Fruit fly (Drosophila melanogaster) whole organism, embryonic: ENCODE measurements around the gene HP1c.

Experiments used
- Bgb ChIP-seq: fragments of 200-800 bp; sonication (Bioruptor generic); IDR thresholded peaks from 2 replicates; pipeline ENCODE4 v1.3.6; 2022; ENCODE audit warnings: missing biosample characterization, missing genetic modification characterization; ENCODE audit not compliant: partially characterized antibody
- CG11696 ChIP-seq: fragments of 200-800 bp; sonication (Bioruptor generic); IDR thresholded peaks from 2 replicates; pipeline ENCODE4 v1.3.6; 2022; ENCODE audit warnings: missing biosample characterization, missing genetic modification characterization
- CG12219 ChIP-seq: fragments of 200-800 bp; sonication (Bioruptor generic); optimal IDR thresholded peaks from 3 replicates; lab custom pipeline; 2018; ENCODE audit warnings: missing biosample characterization, mild to moderate bottlenecking, missing genetic modification characterization
- CG15479 ChIP-seq: fragments of 200-800 bp; sonication (Bioruptor generic); optimal IDR thresholded peaks from 3 replicates; lab custom pipeline; 2019; ENCODE audit warnings: missing biosample characterization, mild to moderate bottlenecking, missing genetic modification characterization, moderate library complexity
- CG17829 ChIP-seq: fragments of 200-800 bp; optimal IDR thresholded peaks from 2 replicates; lab custom pipeline; 2019; ENCODE audit warnings: missing biosample characterization, mild to moderate bottlenecking, missing genetic modification characterization, moderate library complexity
- CG18476 ChIP-seq: fragments of 200-800 bp; sonication (Bioruptor generic); optimal IDR thresholded peaks from 2 replicates; lab custom pipeline; 2016; ENCODE audit warnings: missing biosample characterization, mild to moderate bottlenecking, missing genetic modification characterization
- CG31441 ChIP-seq: fragments of 200-800 bp; sonication (Bioruptor generic); IDR thresholded peaks from 2 replicates; pipeline ENCODE4 v1.3.6; 2022; ENCODE audit warnings: missing biosample characterization, missing genetic modification characterization
- CG32767 ChIP-seq: fragments of 200-800 bp; sonication (Bioruptor generic); IDR thresholded peaks from 2 replicates; pipeline ENCODE4 v1.3.6; 2022; ENCODE audit warnings: missing biosample characterization, missing genetic modification characterization
- CG33557 ChIP-seq: fragments of 200-800 bp; sonication (Bioruptor generic); optimal IDR thresholded peaks from 2 replicates; lab custom pipeline; 2019; ENCODE audit warnings: missing biosample characterization, mild to moderate bottlenecking, missing genetic modification characterization, moderate library complexity
- CG34376 ChIP-seq: fragments of 200-800 bp; sonication (Bioruptor generic); optimal IDR thresholded peaks from 2 replicates; lab custom pipeline; 2018; ENCODE audit warnings: missing biosample characterization, mild to moderate bottlenecking, missing genetic modification characterization
- CG3838 ChIP-seq: fragments of 200-800 bp; sonication (Bioruptor generic); optimal IDR thresholded peaks from 3 replicates; lab custom pipeline; 2016; ENCODE audit warnings: missing biosample characterization, missing genetic modification characterization
- CG4854 ChIP-seq: fragments of 200-800 bp; sonication (Bioruptor generic); optimal IDR thresholded peaks from 2 replicates; lab custom pipeline; 2016; ENCODE audit warnings: missing biosample characterization, missing genetic modification characterization, inconsistent platforms
- CG7745 ChIP-seq: fragments of 200-800 bp; sonication (Bioruptor generic); optimal IDR thresholded peaks from 2 replicates; lab custom pipeline; 2018; ENCODE audit warnings: missing biosample characterization, mild to moderate bottlenecking, missing genetic modification characterization, moderate library complexity
- CG7786 ChIP-seq: fragments of 200-800 bp; sonication (Bioruptor generic); optimal IDR thresholded peaks from 2 replicates; lab custom pipeline; 2016; ENCODE audit warnings: missing biosample characterization, missing genetic modification characterization
- Gsc ChIP-seq: fragments of 200-800 bp; sonication (Bioruptor generic); IDR thresholded peaks from 2 replicates; pipeline ENCODE4 v1.3.6; 2022; ENCODE audit warnings: missing biosample characterization, missing genetic modification characterization
- Gug ChIP-seq: fragments of 200-800 bp; sonication (Bioruptor generic); IDR thresholded peaks from 4 replicates; pipeline ENCODE4 v1.3.6; 2022; ENCODE audit warnings: missing biosample characterization, missing genetic modification characterization
- MBD-R2 ChIP-seq: fragments of 200-800 bp; sonication (Bioruptor generic); IDR thresholded peaks from 2 replicates; pipeline ENCODE4 v1.3.6; 2022; ENCODE audit warnings: missing biosample characterization, missing genetic modification characterization
- MTF-1 ChIP-seq: fragments of 200-800 bp; sonication (Bioruptor generic); optimal IDR thresholded peaks from 2 replicates; lab custom pipeline; 2018; ENCODE audit warnings: missing biosample characterization, mild to moderate bottlenecking, missing genetic modification characterization, borderline replicate concordance
- Med ChIP-seq: fragments of 200-800 bp; sonication (Bioruptor generic); peaks from one replicate; lab custom pipeline; 2016; ENCODE audit warnings: missing biosample characterization, missing genetic modification characterization, mild to moderate bottlenecking, inconsistent platforms, moderate library complexity
- Mrtf ChIP-seq: fragments of 200-800 bp; sonication (Bioruptor generic); IDR thresholded peaks from 3 replicates; pipeline ENCODE4 v1.3.6; 2022; ENCODE audit warnings: missing biosample characterization, missing genetic modification characterization
- Myb ChIP-seq: fragments of 200-800 bp; sonication (Bioruptor generic); optimal IDR thresholded peaks from 2 replicates; lab custom pipeline; 2016; ENCODE audit warnings: missing biosample characterization, missing genetic modification characterization
- NC2β ChIP-seq: fragments of 200-800 bp; sonication (Bioruptor generic); optimal IDR thresholded peaks from 2 replicates; lab custom pipeline; 2016; ENCODE audit warnings: missing biosample characterization, missing genetic modification characterization
- Nf-YA ChIP-seq: fragments of 200-800 bp; sonication (Bioruptor generic); IDR thresholded peaks from 2 replicates; pipeline ENCODE4 v1.3.6; 2022; ENCODE audit warnings: missing biosample characterization, missing genetic modification characterization
- Ptx1 ChIP-seq: fragments of 200-800 bp; sonication (Bioruptor generic); IDR thresholded peaks from 2 replicates; pipeline ENCODE4 v1.3.6; 2022; ENCODE audit warnings: missing biosample characterization, missing genetic modification characterization
- Sox100B ChIP-seq: fragments of 200-800 bp; sonication (Bioruptor generic); optimal IDR thresholded peaks from 3 replicates; lab custom pipeline; 2018; ENCODE audit warnings: missing biosample characterization, mild to moderate bottlenecking, missing genetic modification characterization
- Sry-β ChIP-seq: fragments of 200-800 bp; sonication (Bioruptor generic); optimal IDR thresholded peaks from 2 replicates; lab custom pipeline; 2018; ENCODE audit warnings: missing biosample characterization, mild to moderate bottlenecking, missing genetic modification characterization, moderate library complexity
- Taf1 ChIP-seq: fragments of 200-800 bp; sonication (Bioruptor generic); IDR thresholded peaks from 2 replicates; pipeline ENCODE4 v1.3.6; 2022; ENCODE audit warnings: missing biosample characterization, missing genetic modification characterization
- Usf ChIP-seq: fragments of 200-800 bp; sonication (Bioruptor generic); optimal IDR thresholded peaks from 2 replicates; lab custom pipeline; 2017; ENCODE audit warnings: missing genotype, missing biosample characterization, missing genetic modification characterization
- abd-A ChIP-seq: fragments of 200-800 bp; sonication (Bioruptor generic); optimal IDR thresholded peaks from 3 replicates; lab custom pipeline; 2019; ENCODE audit warnings: missing biosample characterization, mild to moderate bottlenecking, missing genetic modification characterization, moderate library complexity
- aop ChIP-seq: fragments of 200-800 bp; sonication (Bioruptor generic); IDR thresholded peaks from 2 replicates; pipeline ENCODE4 v1.3.6; 2022; ENCODE audit warnings: missing biosample characterization, missing genetic modification characterization
- ash1 ChIP-seq: fragments of 200-800 bp; sonication (Bioruptor generic); optimal IDR thresholded peaks from 2 replicates; lab custom pipeline; 2018; ENCODE audit warnings: missing biosample characterization, mild to moderate bottlenecking, missing genetic modification characterization
- bigmax ChIP-seq: fragments of 200-800 bp; sonication (Bioruptor generic); optimal IDR thresholded peaks from 2 replicates; lab custom pipeline; 2018; ENCODE audit warnings: missing biosample characterization, mild to moderate bottlenecking, missing genetic modification characterization
- dpn ChIP-seq, 2 experiments: fragments of 200-800 bp; sonication (Bioruptor generic); optimal IDR thresholded peaks; 3 replicates each; lab custom pipeline; 2016; ENCODE audit warnings: missing biosample characterization in 2 of 2, missing genetic modification characterization in 2 of 2
- ewg ChIP-seq: fragments of 200-800 bp; sonication (Bioruptor generic); optimal IDR thresholded peaks from 3 replicates; lab custom pipeline; 2017; ENCODE audit warnings: mild to moderate bottlenecking, missing biosample characterization, missing genetic modification reagents, missing genetic modification characterization
- gcm ChIP-seq: fragments of 200-800 bp; sonication (Bioruptor generic); optimal IDR thresholded peaks from 2 replicates; lab custom pipeline; 2019; ENCODE audit warnings: missing biosample characterization, mild to moderate bottlenecking, missing genetic modification characterization, moderate library complexity
- knrl ChIP-seq: fragments of 200-800 bp; sonication (Bioruptor generic); IDR thresholded peaks from 3 replicates; pipeline ENCODE4 v1.3.6; 2022; ENCODE audit warnings: missing biosample characterization, missing genetic modification characterization; ENCODE audit not compliant: partially characterized antibody
- mirr ChIP-seq: fragments of 200-800 bp; sonication (Bioruptor generic); optimal IDR thresholded peaks from 3 replicates; lab custom pipeline; 2018; ENCODE audit warnings: missing biosample characterization, mild to moderate bottlenecking, missing genetic modification characterization
- nerfin-1 ChIP-seq: fragments of 200-800 bp; sonication (Bioruptor generic); optimal IDR thresholded peaks from 3 replicates; lab custom pipeline; 2019; ENCODE audit warnings: missing biosample characterization, mild to moderate bottlenecking, missing genetic modification characterization, moderate library complexity
- nmo ChIP-seq: fragments of 200-800 bp; sonication (Bioruptor generic); optimal IDR thresholded peaks from 2 replicates; lab custom pipeline; 2018; ENCODE audit warnings: missing biosample characterization, mild to moderate bottlenecking, missing genetic modification characterization, moderate library complexity
- nom ChIP-seq: fragments of 200-800 bp; sonication (Bioruptor generic); optimal IDR thresholded peaks from 2 replicates; lab custom pipeline; 2017; ENCODE audit warnings: missing biosample characterization, missing genetic modification characterization, mild to moderate bottlenecking, moderate library complexity, missing genetic modification reagents
- otp ChIP-seq: fragments of 200-800 bp; sonication (Bioruptor generic); IDR thresholded peaks from 3 replicates; pipeline ENCODE4, ENCODE4 v1.3.6; 2022; ENCODE audit warnings: missing biosample characterization, missing genetic modification characterization
- prd ChIP-seq, 3 experiments: fragments of >200 bp in 2 of 3; fragments of 200-800 bp in 1 of 3; sonication (Bioruptor generic) in 1 of 3; optimal IDR thresholded peaks in 2 of 3; IDR thresholded peaks in 1 of 3; 2 replicates in 2 of 3; 3 replicates in 1 of 3; pipeline versions ENCODE4 v1.3.6 to Lab custom; 2017 to 2022; ENCODE audit warnings: missing biosample characterization in 1 of 3, missing genetic modification characterization in 1 of 3
- rib ChIP-seq: fragments of 200-800 bp; sonication (Bioruptor generic); IDR thresholded peaks from 2 replicates; pipeline ENCODE4 v1.3.6; 2022; ENCODE audit warnings: missing biosample characterization, missing genetic modification characterization
- sc ChIP-seq, 3 experiments: fragments of >200 bp in 2 of 3; fragments of 200-800 bp in 1 of 3; sonication (Bioruptor generic) in 1 of 3; optimal IDR thresholded peaks; 2 replicates in 2 of 3; 3 replicates in 1 of 3; lab custom pipeline; 2017; ENCODE audit warnings: mild to moderate bottlenecking in 1 of 3, missing biosample characterization in 1 of 3, missing genetic modification characterization in 1 of 3, missing genetic modification reagents in 1 of 3
- sens-2 ChIP-seq: fragments of 200-800 bp; sonication (Bioruptor generic); IDR thresholded peaks from 2 replicates; pipeline ENCODE4 v1.3.6; 2022; ENCODE audit warnings: missing biosample characterization, missing genetic modification characterization
- seq ChIP-seq: fragments of 200-800 bp; sonication (Bioruptor generic); IDR thresholded peaks from 2 replicates; pipeline ENCODE4 v1.3.6; 2022; ENCODE audit warnings: missing biosample characterization, missing genetic modification characterization
- shn ChIP-seq: fragments of 200-800 bp; sonication (Bioruptor generic); optimal IDR thresholded peaks from 3 replicates; lab custom pipeline; 2016; ENCODE audit warnings: missing biosample characterization, missing genetic modification characterization
- sna ChIP-seq: fragments of 200-800 bp; sonication (Bioruptor generic); IDR thresholded peaks from 2 replicates; pipeline ENCODE4 v1.3.6; 2022; ENCODE audit warnings: missing biosample characterization, missing genetic modification characterization; ENCODE audit not compliant: partially characterized antibody

HP1c gene

DNA sequence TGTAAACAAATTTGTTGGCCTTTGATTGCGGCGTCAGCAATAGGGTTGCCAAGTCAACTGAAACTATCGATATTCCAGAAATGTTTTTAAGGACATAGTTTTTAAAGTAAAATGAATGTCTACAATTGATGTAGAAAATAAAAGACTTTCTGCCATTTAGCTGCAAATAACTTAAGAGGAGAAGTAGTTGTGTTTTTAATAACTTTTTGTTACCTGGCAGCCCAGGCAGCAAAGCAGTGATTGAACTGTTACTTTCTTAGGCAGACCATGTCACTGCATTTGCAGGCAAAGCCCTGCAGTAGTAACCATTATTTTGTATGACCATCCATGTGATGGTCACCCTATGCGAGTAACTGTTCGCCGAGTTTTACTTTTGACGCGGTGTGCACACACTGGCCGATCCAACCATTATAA, 5.1 kb downstream of the HP1c start, which contains the start of the genes rumi, CG7029 and Usp12-46 (continued):
- TF ChIP-seq seq (GFP tag; lab: Robert Waterston, UW), result 0 out of 2 replicates have a peak, but pooled peaks have one; percentile 55
- peak; percentile 78 for TF ChIP-seq nerfin-1 (tag; lab: Kevin White, UChicago)
- TF ChIP-seq rib (GFP tag; lab: Robert Waterston, UW), result 0 out of 2 replicates have a peak, but pooled peaks have one; percentile 20
- TF ChIP-seq knrl (GFP tag; lab: Robert Waterston, UW), result peak; percentile 78
- TF ChIP-seq CG12219 (GFP tag; lab: Kevin White, UChicago), result peak; percentile 79
- TF ChIP-seq CG3838, result peak; percentile 67
- no peak for TF ChIP-seq prd (optimal IDR thresholded peaks at IDR 0.05; lab: Kevin White, UChicago)
- peak; percentile 90 for TF ChIP-seq prd (GFP tag; IDR thresholded peaks at IDR 0.05; lab: Robert Waterston, UW)
- TF ChIP-seq Med, result peak; percentile 98
- no peak for TF ChIP-seq CG15479
- peak; percentile 93 for TF ChIP-seq nmo
- TF ChIP-seq shn (GFP tag; lab: Kevin White, UChicago), result peak; percentile 89
- peak; percentile 86 for TF ChIP-seq CG17829
- TF ChIP-seq gcm, result peak; percentile 74
- peak; percentile 53; the same call in 1 of the 2 replicates for TF ChIP-seq CG11696 (GFP tag; lab: Robert Waterston, UW)
- peak; percentile 55 for TF ChIP-seq Gsc (GFP tag; lab: Robert Waterston, UW)
- no peak for TF ChIP-seq bigmax (GFP tag; lab: Kevin White, UChicago)
- TF ChIP-seq Nf-YA (GFP tag; lab: Robert Waterston, UW), result peak; percentile 74
- TF ChIP-seq sna (GFP tag; lab: Robert Waterston, UW), result peak; percentile 83
- TF ChIP-seq CG4854 (GFP tag; lab: Kevin White, UChicago), result peak; percentile 84
- TF ChIP-seq abd-A (tag; lab: Kevin White, UChicago), result no peak
- TF ChIP-seq Gug (GFP tag; lab: Robert Waterston, UW), result peak; percentile 77; the same call in 3 of the 4 replicates
- TF ChIP-seq otp, result peak; percentile 72; the same call in 2 of the 3 replicates
- TF ChIP-seq aop (GFP tag; lab: Robert Waterston, UW), result peak; percentile 43; the same call in 1 of the 2 replicates
- peak; percentile 85 for TF ChIP-seq CG32767 (GFP tag; lab: Robert Waterston, UW)
- no peak for TF ChIP-seq sc (optimal IDR thresholded peaks at IDR 0.05; lab: Kevin White, UChicago)
- TF ChIP-seq sc (GFP tag; optimal IDR thresholded peaks at IDR 0.05; lab: Kevin White, UChicago), result peak; percentile 69
- TF ChIP-seq dpn (GFP tag; optimal IDR thresholded peaks at IDR 0.05; lab: Kevin White, UChicago), result peak; percentile 85 to 92
- TF ChIP-seq mirr (GFP tag; lab: Kevin White, UChicago), result peak; percentile 69
- TF ChIP-seq CG18476 (GFP tag; lab: Kevin White, UChicago), result peak; percentile 81
- peak; percentile 83 for TF ChIP-seq Ptx1 (GFP tag; lab: Robert Waterston, UW)
- peak; percentile 67 for TF ChIP-seq ewg (GFP tag; lab: Kevin White, UChicago)
- TF ChIP-seq Sry-β (GFP tag; lab: Kevin White, UChicago), result peak; percentile 21
- TF ChIP-seq Taf1, result peak; percentile 53; the same call in 1 of the 2 replicates
- no peak for TF ChIP-seq ash1 (GFP tag; lab: Kevin White, UChicago)
- TF ChIP-seq Usf (GFP tag; lab: Kevin White, UChicago), result peak; percentile 70
- peak; percentile 46 for TF ChIP-seq MTF-1
- TF ChIP-seq Myb (GFP tag; lab: Kevin White, UChicago), result peak; percentile 80
- TF ChIP-seq CG7786 (GFP tag; lab: Kevin White, UChicago), result peak; percentile 92
- TF ChIP-seq Mrtf (GFP tag; lab: Robert Waterston, UW), result peak; percentile 69
- TF ChIP-seq nom (GFP tag; lab: Kevin White, UChicago), result peak; percentile 58
- peak; percentile 77; the same call in 1 of the 2 replicates for TF ChIP-seq sens-2
- peak; percentile 92 for TF ChIP-seq MBD-R2
- TF ChIP-seq NC2β (GFP tag; lab: Kevin White, UChicago), result peak; percentile 91
- TF ChIP-seq Bgb (GFP tag; lab: Robert Waterston, UW), result peak; percentile 72
- peak; percentile 58 for TF ChIP-seq CG34376 (GFP tag; lab: Kevin White, UChicago)
- peak; percentile 94 for TF ChIP-seq CG31441 (GFP tag; lab: Robert Waterston, UW)
- no peak for TF ChIP-seq CG7745 (tag; lab: Kevin White, UChicago)
- no peak for TF ChIP-seq Sox100B (GFP tag; lab: Kevin White, UChicago)
- peak; percentile 84 for TF ChIP-seq CG33557
